Worm (Caenorhabditis elegans): ENCODE results near the gene C33H5.16.
A peak's percentile ranks its signal among the peaks of the same experiment; 100 is the strongest.

Gene C33H5.16

DNA sequence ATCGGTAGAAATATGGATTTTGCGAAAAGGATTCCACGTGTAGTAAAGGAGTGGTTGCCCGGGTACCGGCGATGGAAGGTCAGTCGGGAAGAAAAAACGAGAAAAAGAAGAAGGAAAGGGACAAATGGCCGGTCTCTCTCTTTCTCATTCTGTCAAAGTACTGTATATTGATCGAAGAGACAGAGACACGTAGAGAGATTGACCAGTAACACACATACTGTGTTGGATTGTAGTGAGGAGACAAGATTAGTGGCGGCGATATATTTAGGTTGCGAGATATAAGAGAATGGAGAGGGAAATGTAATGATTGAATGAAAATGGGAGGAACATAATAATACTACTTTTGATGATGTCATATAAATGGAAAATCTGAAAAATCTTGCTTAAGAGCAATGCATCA lies 32.9 kb upstream of the C33H5.16 start:
- TF ChIP-seq nhr-120 (GFP tag; IDR thresholded peaks at IDR 0.05) (no peak), B0336.3 (GFP tag; IDR thresholded peaks at IDR 0.05) (no peak)

DNA sequence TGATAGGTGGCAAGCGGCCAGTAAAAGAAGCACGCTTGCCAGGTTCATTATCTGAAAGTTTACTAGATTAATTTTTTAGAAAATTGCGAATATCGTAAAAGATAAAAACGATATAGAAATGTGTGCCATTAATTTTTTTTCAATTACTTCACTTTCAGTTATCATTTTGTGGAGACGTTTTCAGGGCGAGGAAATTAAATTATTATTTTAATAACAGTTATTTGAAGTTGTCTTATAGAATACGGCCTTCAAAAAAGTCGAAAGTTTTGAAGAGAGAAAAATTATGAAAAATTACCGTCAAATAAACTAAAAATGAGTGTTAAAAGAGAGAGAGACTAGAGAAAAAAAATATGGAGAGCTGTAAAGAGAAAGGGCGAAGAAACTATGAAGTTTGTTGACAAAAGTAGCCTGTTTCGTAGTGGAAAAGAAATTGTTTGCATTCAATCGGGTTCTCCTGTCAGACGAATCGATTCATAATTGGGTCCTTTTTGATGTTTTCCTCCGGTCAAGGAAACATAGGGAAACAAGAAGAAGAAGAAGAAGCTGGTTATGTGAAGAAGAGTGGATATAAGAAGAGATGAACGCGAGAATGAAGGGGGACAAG lies 31.6 kb upstream of the C33H5.16 start, which contains the start of gene erp-44.2:
Gene erp-44.2 (minus strand): TSS at position 51 of the 604 bp plus-strand sequence.
- TF ChIP-seq ZK185.1 (tag; optimal IDR thresholded peaks at IDR 0.05; ENCODE audit: poor library complexity, severe bottlenecking) = no peak
- TF ChIP-seq hmg-20 (GFP tag; IDR thresholded peaks at IDR 0.05) = no peak
- TF ChIP-seq ztf-22 (GFP tag; optimal IDR thresholded peaks at IDR 0.05) = no peak
- no peak for TF ChIP-seq zfh-2 (GFP tag; conservative IDR thresholded peaks at IDR 0.05)
- no peak for TF ChIP-seq lsy-27 (tag; optimal IDR thresholded peaks at IDR 0.05; ENCODE audit: borderline replicate concordance, insufficient read depth)
- no peak for TF ChIP-seq pbrm-1 (GFP tag; IDR thresholded peaks at IDR 0.05)
- no peak for TF ChIP-seq ccch-3 (GFP tag; optimal IDR thresholded peaks at IDR 0.05)
- no peak for TF ChIP-seq efl-1 (GFP tag; optimal IDR thresholded peaks at IDR 0.05)
- TF ChIP-seq D2030.7 (GFP tag; IDR thresholded peaks at IDR 0.05) = no peak
- no peak for TF ChIP-seq C17E4.6 (GFP tag; IDR thresholded peaks at IDR 0.05)
- no peak for TF ChIP-seq bed-1 (GFP tag; IDR thresholded peaks at IDR 0.05)
- TF ChIP-seq F57C9.4 (tag; optimal IDR thresholded peaks at IDR 0.05) = no peak
- no peak for TF ChIP-seq let-607 (tag; optimal IDR thresholded peaks at IDR 0.05)
- TF ChIP-seq ceh-58 (GFP tag; IDR thresholded peaks at IDR 0.05) = no peak
- TF ChIP-seq chd-7 (tag; optimal IDR thresholded peaks at IDR 0.05) = no peak
- TF ChIP-seq T07F8.4 (tag; optimal IDR thresholded peaks at IDR 0.05) = no peak

DNA sequence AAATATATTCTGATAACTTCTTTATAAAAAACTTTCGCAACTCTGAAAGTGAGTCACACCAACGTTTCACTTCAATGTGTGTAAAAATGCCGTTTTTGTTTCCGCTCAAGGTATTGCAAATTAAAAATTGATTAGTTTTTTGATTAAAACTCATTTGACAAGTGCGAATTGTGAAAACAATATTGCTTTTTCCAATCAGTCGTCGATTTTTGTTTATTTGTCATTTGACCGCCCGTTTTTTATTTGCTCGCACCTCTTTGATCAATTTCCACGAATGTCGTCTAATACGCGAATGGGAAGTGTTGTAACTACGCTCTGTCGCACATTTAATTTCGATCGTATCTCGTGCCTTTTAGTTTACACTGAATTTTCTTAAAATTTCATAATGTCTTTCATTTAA lies 27.0 kb upstream of the C33H5.16 start, which contains the start of gene mvb-12:
Gene mvb-12 (plus strand): TSS at position 375 of the 400 bp plus-strand sequence.
- TF ChIP-seq C06A6.2 (GFP tag; conservative IDR thresholded peaks at IDR 0.05) (no peak), dpl-1 (GFP tag; optimal IDR thresholded peaks at IDR 0.05) (no peak), lsy-27 (tag; optimal IDR thresholded peaks at IDR 0.05; ENCODE audit: borderline replicate concordance, insufficient read depth) (no peak), ets-4 (GFP tag; optimal IDR thresholded peaks at IDR 0.05) (no peak), ztf-28 (GFP tag; IDR thresholded peaks at IDR 0.05) (no peak), dpff-1 (tag; optimal IDR thresholded peaks at IDR 0.05) (no peak), ceh-79 (tag; optimal IDR thresholded peaks at IDR 0.05) (no peak), mcd-1 (GFP tag; IDR thresholded peaks at IDR 0.05) (0 out of 2 replicates have a peak, but pooled peaks have one; percentile 20), lin-35 (GFP tag; optimal IDR thresholded peaks at IDR 0.05) (no peak), K12H6.12 (tag; optimal IDR thresholded peaks at IDR 0.05) (no peak), rpc-1 (optimal IDR thresholded peaks at IDR 0.05) (no peak), rpc-1 (tag; optimal IDR thresholded peaks at IDR 0.05) (no peak), nfyb-1 (GFP tag; IDR thresholded peaks at IDR 0.05) (0 out of 2 replicates have a peak, but pooled peaks have one; percentile 20), nhr-80 (tag; optimal IDR thresholded peaks at IDR 0.05) (peak; percentile 79), lsl-1 (GFP tag; optimal IDR thresholded peaks at IDR 0.05) (no peak), attf-5 (GFP tag; optimal IDR thresholded peaks at IDR 0.05) (peak; percentile 19), D2030.7 (GFP tag; IDR thresholded peaks at IDR 0.05) (no peak), let-607 (tag; optimal IDR thresholded peaks at IDR 0.05) (peak in 1 of 2 experiments; percentile 4), rcor-1 (GFP tag; IDR thresholded peaks at IDR 0.05) (no peak), cebp-1 (GFP tag; IDR thresholded peaks at IDR 0.05) (peak; percentile 22; the same call in 1 of the 2 replicates), cebp-1 (tag; optimal IDR thresholded peaks at IDR 0.05) (peak; percentile 79), nhr-90 (tag; optimal IDR thresholded peaks at IDR 0.05) (no peak), ccch-3 (GFP tag; optimal IDR thresholded peaks at IDR 0.05) (no peak)
